Fruit fly (Drosophila melanogaster) whole organism, embryonic: ENCODE results near the gene grass.

ENCODE experiments used
- ATbp ChIP-seq: fragments of 200-800 bp; sonication (Bioruptor generic); optimal IDR thresholded peaks from 2 replicates; lab custom pipeline; 2017; ENCODE audit warnings: missing biosample characterization, mild to moderate bottlenecking, missing genetic modification characterization, missing genetic modification reagents
- BtbVII ChIP-seq: fragments of 200-800 bp; sonication (Bioruptor generic); optimal IDR thresholded peaks from 3 replicates; lab custom pipeline; 2017; ENCODE audit warnings: missing biosample characterization, mild to moderate bottlenecking, missing genetic modification characterization
- CG10543 ChIP-seq: fragments of 200-800 bp; sonication (Bioruptor generic); optimal IDR thresholded peaks from 3 replicates; lab custom pipeline; 2017; ENCODE audit warnings: missing biosample characterization, mild to moderate bottlenecking, missing genetic modification characterization, moderate library complexity
- CG12744 ChIP-seq: fragments of 200-800 bp; sonication (Bioruptor generic); optimal IDR thresholded peaks from 2 replicates; lab custom pipeline; 2016; ENCODE audit warnings: missing biosample characterization, missing genetic modification characterization
- CG14860 ChIP-seq: fragments of 200-800 bp; sonication (Bioruptor generic); IDR thresholded peaks from 3 replicates; pipeline ENCODE4 v1.3.6; 2022; ENCODE audit warnings: missing biosample characterization, missing genetic modification characterization; ENCODE audit not compliant: partially characterized antibody
- CG15073 ChIP-seq: fragments of 200-800 bp; sonication (Bioruptor generic); optimal IDR thresholded peaks from 2 replicates; lab custom pipeline; 2016; ENCODE audit warnings: missing biosample characterization, missing genetic modification characterization
- CG16779 ChIP-seq: fragments of 200-800 bp; sonication (Bioruptor generic); IDR thresholded peaks from 2 replicates; pipeline ENCODE4 v1.3.6; 2022; ENCODE audit warnings: missing biosample characterization, missing genetic modification characterization
- CG16815 ChIP-seq: fragments of 200-800 bp; sonication (Bioruptor generic); optimal IDR thresholded peaks from 3 replicates; lab custom pipeline; 2017; ENCODE audit warnings: missing biosample characterization, mild to moderate bottlenecking, missing genetic modification characterization
- CG17359 ChIP-seq: fragments of 200-800 bp; sonication (Bioruptor generic); optimal IDR thresholded peaks from 3 replicates; lab custom pipeline; 2018; ENCODE audit warnings: missing biosample characterization, mild to moderate bottlenecking, missing genetic modification characterization, moderate library complexity
- CG2875 ChIP-seq: fragments of 200-800 bp; sonication (Bioruptor generic); optimal IDR thresholded peaks from 2 replicates; lab custom pipeline; 2017; ENCODE audit warnings: missing biosample characterization, mild to moderate bottlenecking, missing genetic modification characterization, missing genetic modification reagents
- CG34224 ChIP-seq: fragments of 200-800 bp; sonication (Bioruptor generic); IDR thresholded peaks from 3 replicates; pipeline ENCODE4 v1.3.6; 2022; ENCODE audit warnings: missing biosample characterization, missing genetic modification characterization; ENCODE audit not compliant: partially characterized antibody
- CG3847 ChIP-seq: fragments of 200-800 bp; sonication (Bioruptor generic); IDR thresholded peaks from 2 replicates; pipeline ENCODE4 v1.3.6; 2022; ENCODE audit warnings: missing biosample characterization, missing genetic modification characterization
- CG4328 ChIP-seq: fragments of 200-800 bp; sonication (Bioruptor generic); optimal IDR thresholded peaks from 3 replicates; lab custom pipeline; 2017; ENCODE audit warnings: missing biosample characterization, missing genetic modification reagents, missing genetic modification characterization
- CG4424 ChIP-seq: fragments of 200-800 bp; sonication (Bioruptor generic); optimal IDR thresholded peaks from 3 replicates; lab custom pipeline; 2016; ENCODE audit warnings: missing biosample characterization, missing genetic modification characterization
- CG4707 ChIP-seq: fragments of 200-800 bp; sonication (Bioruptor generic); optimal IDR thresholded peaks from 2 replicates; lab custom pipeline; 2018; ENCODE audit warnings: missing biosample characterization, mild to moderate bottlenecking, missing genetic modification characterization, moderate library complexity
- CG7786 ChIP-seq: fragments of 200-800 bp; sonication (Bioruptor generic); optimal IDR thresholded peaks from 2 replicates; lab custom pipeline; 2016; ENCODE audit warnings: missing biosample characterization, missing genetic modification characterization
- CG7987 ChIP-seq: fragments of 200-800 bp; sonication (Bioruptor generic); optimal IDR thresholded peaks from 2 replicates; lab custom pipeline; 2018; ENCODE audit warnings: missing biosample characterization, mild to moderate bottlenecking, missing genetic modification characterization, moderate library complexity
- CG9797 ChIP-seq: fragments of 200-800 bp; sonication (Bioruptor generic); optimal IDR thresholded peaks from 3 replicates; lab custom pipeline; 2018; ENCODE audit warnings: missing biosample characterization, mild to moderate bottlenecking, missing genetic modification characterization
- CG9932 ChIP-seq: fragments of 200-800 bp; sonication (Bioruptor generic); IDR thresholded peaks from 2 replicates; pipeline ENCODE4 v1.3.6; 2022; ENCODE audit warnings: missing biosample characterization, missing genetic modification characterization
- CoRest ChIP-seq: fragments of 200-800 bp; sonication (Bioruptor generic); optimal IDR thresholded peaks from 3 replicates; lab custom pipeline; 2018; ENCODE audit warnings: missing biosample characterization, mild to moderate bottlenecking, missing genetic modification characterization, moderate library complexity
- Dip2 ChIP-seq: fragments of 200-800 bp; sonication (Bioruptor generic); IDR thresholded peaks from 2 replicates; pipeline ENCODE4 v1.3.6; 2022; ENCODE audit warnings: missing biosample characterization, missing genetic modification characterization
- Hand ChIP-seq: fragments of 200-800 bp; sonication (Bioruptor generic); optimal IDR thresholded peaks from 2 replicates; lab custom pipeline; 2017; ENCODE audit warnings: mild to moderate bottlenecking, missing biosample characterization, missing genetic modification reagents, missing genetic modification characterization
- Lhr ChIP-seq: fragments of 200-800 bp; sonication (Bioruptor generic); optimal IDR thresholded peaks from 3 replicates; lab custom pipeline; 2017; ENCODE audit warnings: mild to moderate bottlenecking, missing biosample characterization, missing genetic modification reagents, missing genetic modification characterization
- PHDP ChIP-seq: fragments of 200-800 bp; sonication (Bioruptor generic); optimal IDR thresholded peaks from 3 replicates; lab custom pipeline; 2018; ENCODE audit warnings: missing biosample characterization, mild to moderate bottlenecking, missing genetic modification characterization, moderate library complexity
- Ptx1 ChIP-seq: fragments of 200-800 bp; sonication (Bioruptor generic); IDR thresholded peaks from 2 replicates; pipeline ENCODE4 v1.3.6; 2022; ENCODE audit warnings: missing biosample characterization, missing genetic modification characterization
- Scr ChIP-seq: fragments of 200-800 bp; sonication (Bioruptor generic); IDR thresholded peaks from 2 replicates; pipeline ENCODE4 v1.3.6; 2022; ENCODE audit warnings: missing biosample characterization, missing genetic modification characterization; ENCODE audit not compliant: partially characterized antibody
- Side ChIP-seq: fragments of 200-800 bp; sonication (Bioruptor generic); optimal IDR thresholded peaks from 2 replicates; lab custom pipeline; 2016; ENCODE audit warnings: missing biosample characterization, missing genetic modification characterization
- Sox100B ChIP-seq: fragments of 200-800 bp; sonication (Bioruptor generic); optimal IDR thresholded peaks from 3 replicates; lab custom pipeline; 2018; ENCODE audit warnings: missing biosample characterization, mild to moderate bottlenecking, missing genetic modification characterization
- ac ChIP-seq: fragments of 200-800 bp; sonication (Bioruptor generic); optimal IDR thresholded peaks from 3 replicates; lab custom pipeline; 2017; ENCODE audit warnings: missing biosample characterization, mild to moderate bottlenecking, missing genetic modification characterization
- bigmax ChIP-seq: fragments of 200-800 bp; sonication (Bioruptor generic); optimal IDR thresholded peaks from 2 replicates; lab custom pipeline; 2018; ENCODE audit warnings: missing biosample characterization, mild to moderate bottlenecking, missing genetic modification characterization
- btn ChIP-seq: fragments of 200-800 bp; sonication (Bioruptor generic); optimal IDR thresholded peaks from 2 replicates; lab custom pipeline; 2016; ENCODE audit warnings: missing biosample characterization, missing genetic modification characterization
- dysf ChIP-seq: fragments of 200-800 bp; sonication (Bioruptor generic); IDR thresholded peaks from 3 replicates; pipeline ENCODE4 v1.3.6; 2022; ENCODE audit warnings: missing biosample characterization, missing genetic modification characterization
- eyg ChIP-seq: fragments of 200-800 bp; sonication (Bioruptor generic); optimal IDR thresholded peaks from 3 replicates; lab custom pipeline; 2016; ENCODE audit warnings: missing biosample characterization, missing genetic modification characterization
- fru ChIP-seq: fragments of >200 bp; optimal IDR thresholded peaks from 2 replicates; lab custom pipeline; 2017
- hbn ChIP-seq: fragments of 200-800 bp; sonication (Bioruptor generic); IDR thresholded peaks from 2 replicates; pipeline ENCODE4 v1.3.6; 2022; ENCODE audit warnings: missing biosample characterization, missing genetic modification characterization; ENCODE audit not compliant: partially characterized antibody
- hkb ChIP-seq, 2 experiments: fragments of 200-800 bp in 1 of 2; fragments of >200 bp in 1 of 2; sonication (Bioruptor generic) in 1 of 2; IDR thresholded peaks in 1 of 2; optimal IDR thresholded peaks in 1 of 2; 2 replicates each; pipeline versions ENCODE4 v1.3.6 to Lab custom; 2017 to 2022; ENCODE audit warnings: missing biosample characterization in 1 of 2, missing genetic modification characterization in 1 of 2
- ind ChIP-seq: fragments of 200-800 bp; sonication (Bioruptor generic); optimal IDR thresholded peaks from 3 replicates; lab custom pipeline; 2016; ENCODE audit warnings: missing biosample characterization, missing genetic modification characterization
- jumu ChIP-seq: fragments of 200-800 bp; sonication (Bioruptor generic); optimal IDR thresholded peaks from 3 replicates; lab custom pipeline; 2016; ENCODE audit warnings: missing biosample characterization, missing genetic modification characterization
- kay ChIP-seq: fragments of 200-800 bp; sonication (Bioruptor generic); optimal IDR thresholded peaks from 2 replicates; lab custom pipeline; 2016; ENCODE audit warnings: missing biosample characterization, missing genetic modification characterization
- ken ChIP-seq: fragments of 200-800 bp; sonication (Bioruptor generic); IDR thresholded peaks from 3 replicates; pipeline ENCODE4 v1.3.6; 2022; ENCODE audit warnings: missing biosample characterization, missing genetic modification characterization
- kni ChIP-seq: fragments of 200-800 bp; sonication (Bioruptor generic); optimal IDR thresholded peaks from 3 replicates; lab custom pipeline; 2017; ENCODE audit warnings: mild to moderate bottlenecking, missing biosample characterization, missing genetic modification reagents, missing genetic modification characterization
- pnt ChIP-seq: fragments of 200-800 bp; sonication (Bioruptor generic); optimal IDR thresholded peaks from 3 replicates; lab custom pipeline; 2016; ENCODE audit warnings: missing biosample characterization, missing genetic modification characterization
- ranshi ChIP-seq: fragments of 200-800 bp; sonication (Bioruptor generic); IDR thresholded peaks from 2 replicates; pipeline ENCODE4 v1.3.6; 2022; ENCODE audit warnings: missing biosample characterization, missing genetic modification characterization
- repo ChIP-seq: fragments of 200-800 bp; sonication (Bioruptor generic); optimal IDR thresholded peaks from 2 replicates; lab custom pipeline; 2016; ENCODE audit warnings: missing biosample characterization, missing genetic modification characterization
- trem ChIP-seq: fragments of 200-800 bp; optimal IDR thresholded peaks from 3 replicates; lab custom pipeline; 2019; ENCODE audit warnings: missing biosample characterization, mild to moderate bottlenecking, missing genetic modification characterization, moderate library complexity
- ttk ChIP-seq: fragments of 200-800 bp; sonication (Bioruptor generic); IDR thresholded peaks from 2 replicates; pipeline ENCODE4 v2.1.2; 2022; ENCODE audit warnings: missing biosample characterization, missing genetic modification characterization
- zen2 ChIP-seq: fragments of 200-800 bp; sonication (Bioruptor generic); IDR thresholded peaks from 3 replicates; pipeline ENCODE4 v1.3.6; 2022; ENCODE audit warnings: missing biosample characterization, missing genetic modification characterization; ENCODE audit not compliant: partially characterized antibody

Gene grass

DNA sequence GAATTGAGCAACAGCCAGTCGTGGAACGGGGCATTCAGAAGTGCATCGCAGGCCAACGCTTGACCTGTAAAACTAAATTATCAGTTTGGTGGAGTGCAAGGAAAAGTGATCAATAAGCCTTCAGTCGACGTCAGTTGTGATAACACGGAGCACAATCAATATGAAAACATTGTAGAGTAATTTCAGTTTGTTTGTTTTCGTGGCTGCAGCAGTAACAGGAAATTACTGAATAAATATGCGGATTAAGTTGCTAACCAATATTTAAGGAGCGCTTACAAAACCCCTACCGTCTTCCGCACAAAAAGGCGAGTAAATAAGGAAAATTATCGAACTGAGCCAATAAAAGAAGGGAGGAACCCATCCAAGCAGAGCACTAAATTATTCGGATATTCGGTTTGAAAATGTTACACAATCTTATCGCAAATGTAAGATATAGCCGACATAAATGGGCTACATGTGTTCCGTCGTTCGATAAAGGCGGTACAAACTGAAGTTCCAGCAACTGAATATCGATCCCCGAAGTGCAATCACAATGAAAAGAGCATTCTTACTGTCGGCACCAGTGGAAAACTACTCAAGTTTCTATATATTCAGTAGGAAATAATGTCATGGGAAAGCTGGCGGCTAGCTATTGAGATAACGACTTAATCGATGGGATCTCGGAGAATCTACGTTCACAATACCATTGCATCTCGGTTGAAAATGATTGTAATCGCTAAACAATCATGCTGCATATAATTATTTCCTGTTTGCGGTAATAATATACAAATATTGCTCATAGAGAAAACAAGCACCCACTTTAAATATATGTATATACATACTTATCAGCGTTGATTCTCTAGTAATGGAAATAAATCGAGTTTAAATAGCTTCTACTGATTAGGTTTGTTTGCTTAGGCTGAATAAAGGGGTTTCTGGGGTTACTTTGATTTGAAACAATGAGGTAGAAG is 21.8 kb upstream of the grass start (continued):
- peak; percentile 13; the same call in 1 of the 2 replicates for TF ChIP-seq ttk (GFP tag; lab: Robert Waterston, UW)
- peak; percentile 66 for TF ChIP-seq kni (GFP tag; lab: Kevin White, UChicago)
- peak; percentile 17; the same call in 1 of the 3 replicates for TF ChIP-seq dysf (GFP tag; lab: Robert Waterston, UW)
- TF ChIP-seq CG17359 (tag; lab: Kevin White, UChicago), result peak; percentile 74
- TF ChIP-seq PHDP (tag; lab: Kevin White, UChicago), result peak; percentile 66
- TF ChIP-seq CG4424, result peak; percentile 47
- TF ChIP-seq CG9797 (GFP tag; lab: Kevin White, UChicago), result peak; percentile 1
- peak; percentile 80 for TF ChIP-seq CG7987
- no peak for TF ChIP-seq Hand (GFP tag; lab: Kevin White, UChicago)
- peak; percentile 57 for TF ChIP-seq CoRest (tag; lab: Kevin White, UChicago)
- TF ChIP-seq Sox100B, result peak; percentile 71
- TF ChIP-seq eyg (GFP tag; lab: Kevin White, UChicago), result peak; percentile 46
- peak; percentile 47 for TF ChIP-seq repo
- peak; percentile 56 for TF ChIP-seq btn (GFP tag; lab: Kevin White, UChicago)
- peak; percentile 29 for TF ChIP-seq CG7786 (GFP tag; lab: Kevin White, UChicago)
- TF ChIP-seq CG12744, result peak; percentile 78
- TF ChIP-seq Scr, result no peak
- TF ChIP-seq CG3847, result no peak
- TF ChIP-seq Ptx1 (GFP tag; lab: Robert Waterston, UW), result peak; percentile 52
- TF ChIP-seq ranshi (GFP tag; lab: Robert Waterston, UW), result peak; percentile 45; the same call in 1 of the 2 replicates
- peak; percentile 71 for TF ChIP-seq BtbVII (GFP tag; lab: Kevin White, UChicago)
- peak; percentile 68 for TF ChIP-seq Side (GFP tag; lab: Kevin White, UChicago)
- no peak for TF ChIP-seq CG16779 (GFP tag; lab: Robert Waterston, UW)
- TF ChIP-seq hbn, result no peak
- peak; percentile 83 for TF ChIP-seq CG2875
- peak; percentile 67 for TF ChIP-seq Lhr (GFP tag; lab: Kevin White, UChicago)
- TF ChIP-seq CG4328 (GFP tag; lab: Kevin White, UChicago), result peak; percentile 25
- peak; percentile 88 for TF ChIP-seq ATbp (GFP tag; lab: Kevin White, UChicago)
- TF ChIP-seq trem (tag; lab: Kevin White, UChicago), result no peak
- TF ChIP-seq ken, result no peak; the same call in 2 of the 3 replicates
- no peak for TF ChIP-seq CG9932 (GFP tag; lab: Robert Waterston, UW)
- TF ChIP-seq CG16815 (GFP tag; lab: Kevin White, UChicago), result peak; percentile 14
- no peak for TF ChIP-seq ind (GFP tag; lab: Kevin White, UChicago)
- TF ChIP-seq zen2 (GFP tag; lab: Robert Waterston, UW), result no peak
- peak; percentile 27 for TF ChIP-seq jumu (GFP tag; lab: Kevin White, UChicago)
- peak; percentile 33 for TF ChIP-seq CG10543
- TF ChIP-seq CG15073, result no peak
- peak; percentile 59 for TF ChIP-seq pnt (GFP tag; lab: Kevin White, UChicago)
- TF ChIP-seq kay (GFP tag; lab: Kevin White, UChicago), result peak; percentile 28
- no peak for TF ChIP-seq hkb (optimal IDR thresholded peaks at IDR 0.05; lab: Kevin White, UChicago)
- peak; percentile 61; the same call in 1 of the 2 replicates for TF ChIP-seq hkb (GFP tag; IDR thresholded peaks at IDR 0.05; lab: Robert Waterston, UW)
- TF ChIP-seq ac (GFP tag; lab: Kevin White, UChicago), result peak; percentile 91
- no peak for TF ChIP-seq fru (lab: Kevin White, UChicago)
- TF ChIP-seq Dip2, result no peak
- no peak for TF ChIP-seq CG14860 (GFP tag; lab: Robert Waterston, UW)
- TF ChIP-seq CG34224, result no peak
- TF ChIP-seq CG4707, result peak; percentile 55
- TF ChIP-seq bigmax, result peak; percentile 5
